Worm (Caenorhabditis elegans) whole organism, L2 larva: ENCODE results near the gene srz-54.

Experiments used
- C34F6.9 ChIP-seq: fragments of 150-350 bp; optimal IDR thresholded peaks from 2 replicates; lab custom pipeline; 2014; ENCODE audit warnings: missing biosample characterization, missing genetic modification characterization
- F13H6.1 ChIP-seq: sonication (generic microtip); optimal IDR thresholded peaks from 2 replicates; lab custom pipeline; 2016; ENCODE audit warnings: missing genetic modification characterization, missing compliant biosample characterization
- ZK546.5 ChIP-seq: sonication (generic microtip); optimal IDR thresholded peaks from 2 replicates; lab custom pipeline; 2017; ENCODE audit warnings: missing biosample characterization, missing genetic modification characterization
- alr-1 ChIP-seq: fragments of 150-350 bp; optimal IDR thresholded peaks from 2 replicates; lab custom pipeline; 2014; ENCODE audit warnings: missing biosample characterization, missing genetic modification characterization
- aly-2 ChIP-seq: fragments of 150-350 bp; optimal IDR thresholded peaks from 2 replicates; lab custom pipeline; 2014; ENCODE audit warnings: missing biosample characterization, missing genetic modification characterization
- ama-1 ChIP-seq: fragments of 150-350 bp; optimal IDR thresholded peaks from 2 replicates; lab custom pipeline; 2018; ENCODE audit warnings: inconsistent platforms
- blmp-1 ChIP-seq: sonication (generic microtip); optimal IDR thresholded peaks from 2 replicates; lab custom pipeline; 2017; ENCODE audit warnings: missing genetic modification characterization, mild to moderate bottlenecking, missing compliant biosample characterization, antibody characterized with exemption, moderate library complexity; ENCODE audit not compliant: insufficient read depth
- ceh-16 ChIP-seq: fragments of 150-350 bp; optimal IDR thresholded peaks from 2 replicates; lab custom pipeline; 2014; ENCODE audit warnings: missing biosample characterization, missing genetic modification characterization
- ceh-82 ChIP-seq: fragments of 150-350 bp; optimal IDR thresholded peaks from 2 replicates; lab custom pipeline; 2014; ENCODE audit warnings: missing biosample characterization, missing genetic modification characterization
- egl-27 ChIP-seq: sonication (generic microtip); optimal IDR thresholded peaks from 3 replicates; lab custom pipeline; 2017; ENCODE audit warnings: missing biosample characterization, missing genetic modification reagents, missing genetic modification characterization
- elt-1 ChIP-seq: fragments of 150-350 bp; optimal IDR thresholded peaks from 2 replicates; lab custom pipeline; 2014; ENCODE audit warnings: missing biosample characterization, missing genetic modification characterization
- elt-3 ChIP-seq: sonication (generic microtip); optimal IDR thresholded peaks from 2 replicates; lab custom pipeline; 2017; ENCODE audit warnings: missing biosample characterization, missing genetic modification characterization
- fos-1 ChIP-seq: fragments of 150-350 bp; optimal IDR thresholded peaks from 2 replicates; lab custom pipeline; 2014; ENCODE audit warnings: missing biosample characterization, missing genetic modification characterization
- gmeb-1 ChIP-seq: fragments of 150-350 bp; optimal IDR thresholded peaks from 2 replicates; lab custom pipeline; 2014; ENCODE audit warnings: missing biosample characterization, missing genetic modification characterization
- lin-39 ChIP-seq: fragments of 150-350 bp; optimal IDR thresholded peaks from 2 replicates; lab custom pipeline; 2014; ENCODE audit warnings: missing biosample characterization, missing genetic modification reagents, missing genetic modification characterization
- mab-5 ChIP-seq: fragments of 150-350 bp; optimal IDR thresholded peaks from 2 replicates; lab custom pipeline; 2014; ENCODE audit warnings: missing biosample characterization, missing genetic modification characterization
- mdl-1 ChIP-seq, 2 experiments: fragments of 150-350 bp in 1 of 2; sonication (generic microtip) in 1 of 2; optimal IDR thresholded peaks; 2 replicates each; lab custom pipeline; 2017; ENCODE audit warnings: missing biosample characterization in 2 of 2, missing genetic modification characterization in 2 of 2
- nhr-11 ChIP-seq: fragments of 150-350 bp; optimal IDR thresholded peaks from 2 replicates; lab custom pipeline; 2014; ENCODE audit warnings: missing biosample characterization, missing genetic modification characterization
- nhr-12 ChIP-seq: fragments of 150-350 bp; optimal IDR thresholded peaks from 2 replicates; lab custom pipeline; 2014; ENCODE audit warnings: missing biosample characterization, missing genetic modification characterization
- nhr-21 ChIP-seq: fragments of 150-350 bp; optimal IDR thresholded peaks from 2 replicates; lab custom pipeline; 2014; ENCODE audit warnings: missing biosample characterization, missing genetic modification characterization
- nhr-23 ChIP-seq: fragments of 150-350 bp; optimal IDR thresholded peaks from 2 replicates; lab custom pipeline; 2014; ENCODE audit warnings: missing biosample characterization, missing genetic modification reagents, missing genetic modification characterization
- nhr-237 ChIP-seq: fragments of 150-350 bp; optimal IDR thresholded peaks from 2 replicates; lab custom pipeline; 2014; ENCODE audit warnings: missing biosample characterization, missing genetic modification characterization
- nhr-25 ChIP-seq: fragments of 150-350 bp; sonication (generic microtip); optimal IDR thresholded peaks from 3 replicates; lab custom pipeline; 2014; ENCODE audit warnings: missing biosample characterization, missing genetic modification characterization
- nhr-6 ChIP-seq: fragments of 150-350 bp; optimal IDR thresholded peaks from 2 replicates; lab custom pipeline; 2014; ENCODE audit warnings: missing biosample characterization, missing genetic modification characterization
- nhr-77 ChIP-seq: fragments of 150-350 bp; optimal IDR thresholded peaks from 2 replicates; lab custom pipeline; 2014; ENCODE audit warnings: missing biosample characterization, missing genetic modification characterization
- peb-1 ChIP-seq: fragments of 150-350 bp; optimal IDR thresholded peaks from 2 replicates; lab custom pipeline; 2014; ENCODE audit warnings: missing biosample characterization, missing genetic modification characterization
- sem-4 ChIP-seq: fragments of 150-350 bp; optimal IDR thresholded peaks from 2 replicates; lab custom pipeline; 2014; ENCODE audit warnings: missing biosample characterization, missing genetic modification reagents, missing genetic modification characterization
- skn-1 ChIP-seq: sonication (generic microtip); optimal IDR thresholded peaks from 2 replicates; lab custom pipeline; 2017; ENCODE audit warnings: missing biosample characterization, missing genetic modification characterization
- sma-3 ChIP-seq: sonication (generic microtip); optimal IDR thresholded peaks from 2 replicates; lab custom pipeline; 2016; ENCODE audit warnings: missing genetic modification reagents, missing genetic modification characterization, missing compliant biosample characterization
- sma-9 ChIP-seq, 2 experiments: fragments of 150-350 bp in 1 of 2; sonication (generic microtip) in 1 of 2; optimal IDR thresholded peaks; 2 replicates each; lab custom pipeline; 2014 to 2016; ENCODE audit warnings: missing genetic modification characterization in 2 of 2, mild to moderate bottlenecking in 1 of 2, missing biosample characterization in 1 of 2, missing compliant biosample characterization in 1 of 2, missing genetic modification reagents in 1 of 2, moderate library complexity in 1 of 2
- unc-55 ChIP-seq: fragments of 150-350 bp; sonication (generic microtip); optimal IDR thresholded peaks from 3 replicates; lab custom pipeline; 2014; ENCODE audit warnings: missing biosample characterization, missing genetic modification reagents, missing genetic modification characterization
- unc-62 ChIP-seq: fragments of 150-350 bp; optimal IDR thresholded peaks from 2 replicates; lab custom pipeline; 2014; ENCODE audit warnings: missing biosample characterization, missing genetic modification reagents, missing genetic modification characterization
- zag-1 ChIP-seq: fragments of 150-350 bp; optimal IDR thresholded peaks from 2 replicates; lab custom pipeline; 2014; ENCODE audit warnings: missing biosample characterization, missing genetic modification characterization
- ztf-11 ChIP-seq: sonication (generic microtip); optimal IDR thresholded peaks from 2 replicates; lab custom pipeline; 2017; ENCODE audit warnings: missing biosample characterization, missing genetic modification characterization
- ztf-4 ChIP-seq: fragments of 150-350 bp; optimal IDR thresholded peaks from 2 replicates; lab custom pipeline; 2014; ENCODE audit warnings: missing biosample characterization, missing genetic modification characterization

The srz-54 gene

DNA sequence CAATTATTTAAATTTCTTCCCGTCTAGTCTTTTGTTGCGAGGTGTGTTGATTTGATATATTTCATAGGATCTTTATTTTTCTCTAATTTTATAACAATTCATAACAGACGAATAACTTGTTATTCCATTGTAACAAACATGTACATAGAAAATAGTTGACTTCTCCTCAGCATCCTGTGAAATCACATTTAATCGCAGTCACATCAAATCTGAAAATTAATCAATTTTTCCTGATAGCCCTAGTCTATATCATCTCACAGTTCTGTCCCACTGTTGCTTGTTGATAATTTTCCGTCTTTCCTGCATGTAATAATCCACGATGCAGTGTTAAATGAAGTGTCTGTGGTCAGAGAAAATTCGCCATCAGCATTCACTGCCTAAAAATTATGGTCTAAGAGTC lies 7.3 kb downstream of the srz-54 start:
- TF ChIP-seq fos-1 (tag; lab: Kevin White, UChicago) = no peak

DNA sequence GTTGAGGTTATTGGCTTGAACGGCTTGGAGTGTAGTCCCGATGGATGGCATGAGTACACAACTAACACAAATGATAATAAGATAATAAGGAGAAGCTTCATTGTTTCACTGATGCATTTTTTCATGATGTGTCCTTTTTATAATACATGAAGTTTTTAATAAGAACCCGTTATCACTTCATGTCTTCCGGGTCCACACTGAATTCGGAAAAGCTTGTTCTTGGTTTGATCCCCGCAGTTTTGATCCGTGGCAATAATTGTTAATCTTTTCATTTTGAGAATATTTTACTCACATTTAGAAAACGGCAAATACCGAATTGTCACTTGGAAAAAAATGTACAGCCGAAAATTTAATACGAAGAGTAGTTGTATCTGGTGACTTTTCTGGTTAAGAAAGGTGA lies 8.1 kb downstream of the srz-54 start, which contains the start of gene Y102A5C.27:
Gene Y102A5C.27 (minus strand): TSS at position 101 of the 400 bp plus-strand sequence.
- TF ChIP-seq peb-1 (tag; lab: Kevin White, UChicago) (no peak), ztf-4 (no peak), ZK546.5 (tag; lab: Kevin White, UChicago) (no peak), zag-1 (tag; lab: Kevin White, UChicago) (no peak), nhr-25 (tag; lab: Kevin White, UChicago) (no peak), alr-1 (tag; lab: Kevin White, UChicago) (no peak), egl-27 (no peak), nhr-12 (tag; lab: Kevin White, UChicago) (no peak), nhr-11 (no peak), blmp-1 (no peak), nhr-21 (tag; lab: Kevin White, UChicago) (no peak), sma-3 (GFP tag; lab: Kevin White, UChicago) (no peak), unc-55 (GFP tag; lab: Kevin White, UChicago) (no peak), F13H6.1 (no peak), gmeb-1 (tag; lab: Kevin White, UChicago) (no peak), sma-9 (GFP tag; optimal IDR thresholded peaks at IDR 0.05; lab: Kevin White, UChicago) (no peak), sma-9 (tag; optimal IDR thresholded peaks at IDR 0.05; lab: Kevin White, UChicago) (no peak)

DNA sequence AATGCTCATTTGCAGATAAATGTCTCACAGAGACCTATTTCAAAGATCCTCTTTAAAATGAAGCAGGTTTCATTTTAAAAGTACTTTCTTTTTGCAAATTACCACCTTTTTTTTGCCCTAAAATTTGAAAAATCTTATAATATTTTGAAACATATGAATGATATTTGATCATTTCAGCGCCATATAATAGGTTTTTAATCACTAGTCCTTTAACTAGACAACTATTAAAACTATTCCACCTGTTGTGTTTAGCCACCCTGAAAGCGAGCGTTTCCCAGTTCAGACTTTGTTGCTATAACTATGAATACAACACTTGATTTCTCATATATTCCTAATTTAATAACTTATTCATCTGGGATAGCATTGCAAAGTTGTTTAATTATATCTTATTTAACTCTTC lies 11.3 kb downstream of the srz-54 start, which contains the start of gene srz-95:
Gene srz-95 (plus strand): TSS at position 301 of the 400 bp plus-strand sequence.
- no peak for TF ChIP-seq zag-1 (tag; lab: Kevin White, UChicago)
- TF ChIP-seq mab-5 (tag; lab: Kevin White, UChicago) = no peak
- TF ChIP-seq nhr-237 = no peak
- no peak for TF ChIP-seq nhr-23 (tag; lab: Kevin White, UChicago)
- TF ChIP-seq egl-27 = no peak
- TF ChIP-seq mdl-1 (tag; optimal IDR thresholded peaks at IDR 0.05; lab: Kevin White, UChicago) = no peak
- no peak for TF ChIP-seq sem-4 (tag; lab: Kevin White, UChicago)
- TF ChIP-seq ztf-4 = no peak
- no peak for TF ChIP-seq ceh-16
- TF ChIP-seq unc-62 (GFP tag; lab: Kevin White, UChicago) = no peak
- TF ChIP-seq alr-1 (tag; lab: Kevin White, UChicago) = no peak
- no peak for TF ChIP-seq ztf-11 (tag; lab: Kevin White, UChicago)
- TF ChIP-seq blmp-1 = no peak
- TF ChIP-seq ceh-82 = no peak
- TF ChIP-seq nhr-77 (tag; lab: Kevin White, UChicago) = no peak
- TF ChIP-seq, all 48 proteins: peak for 0

DNA sequence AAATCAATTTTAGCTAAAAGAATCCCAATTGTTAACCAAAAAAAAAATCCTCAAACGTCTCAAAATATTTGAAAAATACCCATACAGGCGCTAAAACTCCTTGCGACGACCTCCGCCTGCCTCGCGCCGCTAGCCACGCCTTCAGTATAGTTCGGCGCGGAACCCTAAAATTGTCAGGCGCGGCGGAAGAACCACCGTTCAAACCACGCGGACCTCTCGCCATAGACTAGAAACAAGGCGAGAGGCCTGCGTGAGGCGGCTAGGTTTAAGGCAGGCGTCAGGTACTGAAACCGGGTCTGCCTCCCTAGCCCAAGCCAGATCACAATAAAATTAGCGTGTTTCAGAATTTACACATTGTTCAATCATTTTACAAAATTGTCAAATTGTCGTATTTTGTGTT lies 11.9 kb downstream of the srz-54 start:
- TF ChIP-seq elt-3 (no peak), unc-55 (GFP tag; lab: Kevin White, UChicago) (no peak), nhr-6 (tag; lab: Kevin White, UChicago) (no peak), lin-39 (no peak), skn-1 (tag; lab: Kevin White, UChicago) (no peak), sma-3 (GFP tag; lab: Kevin White, UChicago) (no peak), mdl-1 (tag; optimal IDR thresholded peaks at IDR 0.05; lab: Kevin White, UChicago) (no peak), nhr-21 (tag; lab: Kevin White, UChicago) (no peak), nhr-25 (tag; lab: Kevin White, UChicago) (no peak), ZK546.5 (tag; lab: Kevin White, UChicago) (no peak)

DNA sequence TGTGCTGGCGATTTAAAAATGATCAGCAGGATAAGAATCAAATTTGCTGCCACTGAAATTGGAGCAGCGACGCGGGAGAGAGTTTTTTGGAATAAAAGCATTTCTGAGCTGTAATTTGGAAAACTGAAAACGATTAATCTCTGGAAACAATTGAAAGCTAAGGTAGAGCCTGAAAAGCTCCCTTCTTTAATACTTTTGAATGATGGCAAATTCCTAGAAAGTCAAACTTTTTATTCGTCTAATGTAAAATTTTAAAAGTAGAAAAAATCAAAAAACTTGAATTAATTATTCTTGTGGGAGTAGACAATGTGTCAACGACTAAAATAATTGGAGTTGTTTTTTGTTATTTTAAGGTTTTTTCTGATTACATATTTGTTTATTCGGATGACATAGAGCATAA lies 19.7 kb downstream of the srz-54 start, which contains the start of gene str-217:
Gene str-217 (minus strand): TSS at position 101 of the 400 bp plus-strand sequence.
- TF ChIP-seq ama-1 (no peak), skn-1 (tag; lab: Kevin White, UChicago) (no peak), nhr-6 (tag; lab: Kevin White, UChicago) (no peak), egl-27 (no peak), C34F6.9 (tag; lab: Kevin White, UChicago) (no peak), ZK546.5 (tag; lab: Kevin White, UChicago) (no peak), elt-1 (tag; lab: Kevin White, UChicago) (no peak), zag-1 (tag; lab: Kevin White, UChicago) (no peak), nhr-237 (no peak), sma-3 (GFP tag; lab: Kevin White, UChicago) (no peak), alr-1 (tag; lab: Kevin White, UChicago) (no peak), aly-2 (tag; lab: Kevin White, UChicago) (no peak), sem-4 (tag; lab: Kevin White, UChicago) (no peak), lin-39 (no peak), mab-5 (tag; lab: Kevin White, UChicago) (no peak)
